Worm (Caenorhabditis elegans) whole organism, late embryonic: ENCODE data around the gene T19B10.2.

Experiments
- C08G9.2 ChIP-seq: sonication (generic microtip); optimal IDR thresholded peaks from 2 replicates; lab custom pipeline; 2016; ENCODE audit warnings: mild to moderate bottlenecking, missing genetic modification characterization, moderate library complexity, missing compliant biosample characterization
- C38D4.7 ChIP-seq: fragments of 200-800 bp; sonication (Bioruptor generic); optimal IDR thresholded peaks from 2 replicates; lab custom pipeline; 2018; ENCODE audit warnings: mild to moderate bottlenecking, missing genetic modification characterization, moderate library complexity, missing compliant biosample characterization
- F13H6.1 ChIP-seq: sonication (generic microtip); optimal IDR thresholded peaks from 2 replicates; lab custom pipeline; 2016; ENCODE audit warnings: missing genetic modification characterization, missing compliant biosample characterization
- K02D7.2 ChIP-seq: sonication (generic microtip); optimal IDR thresholded peaks from 2 replicates; lab custom pipeline; 2017; ENCODE audit warnings: mild to moderate bottlenecking, missing genetic modification characterization, missing compliant biosample characterization
- K09A11.1 ChIP-seq: sonication (generic microtip); optimal IDR thresholded peaks from 2 replicates; lab custom pipeline; 2017; ENCODE audit warnings: antibody characterized with exemption, mild to moderate bottlenecking, missing genetic modification characterization, missing compliant biosample characterization; ENCODE audit not compliant: insufficient read depth
- Y22D7AL.16 ChIP-seq: sonication (generic microtip); optimal IDR thresholded peaks from 2 replicates; lab custom pipeline; 2016; ENCODE audit warnings: missing genetic modification characterization, missing compliant biosample characterization
- ahr-1 ChIP-seq: sonication (generic microtip); optimal IDR thresholded peaks from 2 replicates; lab custom pipeline; 2016; ENCODE audit warnings: missing genetic modification characterization, missing compliant biosample characterization
- ceh-18 ChIP-seq: sonication (generic microtip); optimal IDR thresholded peaks from 2 replicates; lab custom pipeline; 2016; ENCODE audit warnings: missing genetic modification characterization, missing compliant biosample characterization
- ceh-19 ChIP-seq: fragments of 200-800 bp; sonication (Bioruptor generic); optimal IDR thresholded peaks from 2 replicates; lab custom pipeline; 2018; ENCODE audit warnings: mild to moderate bottlenecking, missing genetic modification characterization, missing compliant biosample characterization
- ceh-2 ChIP-seq: sonication (generic microtip); optimal IDR thresholded peaks from 2 replicates; lab custom pipeline; 2016; ENCODE audit warnings: missing genotype, missing genetic modification characterization, missing compliant biosample characterization
- ceh-24 ChIP-seq: sonication (generic microtip); optimal IDR thresholded peaks from 2 replicates; lab custom pipeline; 2016; ENCODE audit warnings: mild to moderate bottlenecking, missing genetic modification characterization, missing compliant biosample characterization
- ceh-30 ChIP-seq: fragments of 150-350 bp; optimal IDR thresholded peaks from 2 replicates; lab custom pipeline; 2014; ENCODE audit warnings: missing biosample characterization, missing genetic modification characterization
- ceh-31 ChIP-seq: sonication (generic microtip); optimal IDR thresholded peaks from 2 replicates; lab custom pipeline; 2016; ENCODE audit warnings: missing genetic modification characterization, missing compliant biosample characterization
- ceh-6 ChIP-seq: fragments of 200-800 bp; sonication (Bioruptor generic); optimal IDR thresholded peaks from 2 replicates; lab custom pipeline; 2018; ENCODE audit warnings: mild to moderate bottlenecking, missing genetic modification characterization, missing compliant biosample characterization
- ceh-9 ChIP-seq: sonication (generic microtip); optimal IDR thresholded peaks from 2 replicates; lab custom pipeline; 2016; ENCODE audit warnings: mild to moderate bottlenecking, missing genetic modification characterization, inconsistent platforms, missing compliant biosample characterization
- che-1 ChIP-seq: sonication (generic microtip); optimal IDR thresholded peaks from 2 replicates; lab custom pipeline; 2016; ENCODE audit warnings: mild to moderate bottlenecking, missing genetic modification characterization, missing compliant biosample characterization
- dve-1 ChIP-seq: sonication (generic microtip); optimal IDR thresholded peaks from 2 replicates; lab custom pipeline; 2017; ENCODE audit warnings: antibody characterized with exemption, mild to moderate bottlenecking, missing genetic modification characterization, missing compliant biosample characterization
- elt-2 ChIP-seq: sonication (generic microtip); optimal IDR thresholded peaks from 2 replicates; lab custom pipeline; 2016; ENCODE audit warnings: missing genetic modification reagents, missing genetic modification characterization, missing compliant biosample characterization
- ets-4 ChIP-seq: sonication (generic microtip); optimal IDR thresholded peaks from 2 replicates; lab custom pipeline; 2016; ENCODE audit warnings: missing genetic modification characterization, missing compliant biosample characterization
- fax-1 ChIP-seq: sonication (generic microtip); optimal IDR thresholded peaks from 2 replicates; lab custom pipeline; 2016; ENCODE audit warnings: missing genotype, missing genetic modification characterization, missing compliant biosample characterization
- fkh-10 ChIP-seq: fragments of 150-350 bp; optimal IDR thresholded peaks from 2 replicates; lab custom pipeline; 2014; ENCODE audit warnings: missing biosample characterization, missing genetic modification reagents, missing genetic modification characterization
- fkh-6 ChIP-seq: sonication (generic microtip); optimal IDR thresholded peaks from 2 replicates; lab custom pipeline; 2016; ENCODE audit warnings: missing genetic modification characterization, missing compliant biosample characterization
- hlh-13 ChIP-seq: fragments of 200-800 bp; sonication (Bioruptor generic); optimal IDR thresholded peaks from 2 replicates; lab custom pipeline; 2018; ENCODE audit warnings: mild to moderate bottlenecking, missing genetic modification characterization, missing compliant biosample characterization
- hlh-6 ChIP-seq: sonication (generic microtip); optimal IDR thresholded peaks from 2 replicates; lab custom pipeline; 2016; ENCODE audit warnings: missing genotype, missing genetic modification characterization, missing compliant biosample characterization
- lim-6 ChIP-seq: sonication (generic microtip); optimal IDR thresholded peaks from 2 replicates; lab custom pipeline; 2016; ENCODE audit warnings: missing genetic modification characterization, missing compliant biosample characterization
- lin-11 ChIP-seq: fragments of 200-800 bp; sonication (Bioruptor generic); optimal IDR thresholded peaks from 2 replicates; lab custom pipeline; 2018; ENCODE audit warnings: mild to moderate bottlenecking, missing genetic modification characterization, missing compliant biosample characterization
- madf-2 ChIP-seq: sonication (generic microtip); optimal IDR thresholded peaks from 2 replicates; lab custom pipeline; 2017; ENCODE audit warnings: missing genetic modification characterization, missing compliant biosample characterization
- mec-3 ChIP-seq: sonication (generic microtip); optimal IDR thresholded peaks from 2 replicates; lab custom pipeline; 2016; ENCODE audit warnings: borderline replicate concordance, missing genetic modification characterization, missing compliant biosample characterization
- nfya-1 ChIP-seq: sonication (generic microtip); optimal IDR thresholded peaks from 2 replicates; lab custom pipeline; 2017; ENCODE audit warnings: missing genetic modification characterization, mild to moderate bottlenecking, missing compliant biosample characterization, antibody characterized with exemption, moderate library complexity
- pag-3 ChIP-seq: sonication (generic microtip); optimal IDR thresholded peaks from 2 replicates; lab custom pipeline; 2016; ENCODE audit warnings: missing compliant biosample characterization, missing genetic modification characterization, borderline replicate concordance
- pha-2 ChIP-seq: sonication (generic microtip); optimal IDR thresholded peaks from 2 replicates; lab custom pipeline; 2017; ENCODE audit warnings: mild to moderate bottlenecking, missing genetic modification characterization, missing compliant biosample characterization
- ref-2 ChIP-seq: sonication (generic microtip); optimal IDR thresholded peaks from 2 replicates; lab custom pipeline; 2016; ENCODE audit warnings: missing genetic modification characterization, missing compliant biosample characterization
- syd-9 ChIP-seq: sonication (generic microtip); optimal IDR thresholded peaks from 2 replicates; lab custom pipeline; 2016; ENCODE audit warnings: mild to moderate bottlenecking, missing genetic modification characterization, moderate library complexity, missing compliant biosample characterization
- tbx-2 ChIP-seq: sonication (generic microtip); optimal IDR thresholded peaks from 2 replicates; lab custom pipeline; 2016; ENCODE audit warnings: missing genetic modification characterization, missing compliant biosample characterization
- unc-86 ChIP-seq: sonication (generic microtip); optimal IDR thresholded peaks from 2 replicates; lab custom pipeline; 2016; ENCODE audit warnings: missing genetic modification characterization, missing compliant biosample characterization

The T19B10.2 gene

DNA sequence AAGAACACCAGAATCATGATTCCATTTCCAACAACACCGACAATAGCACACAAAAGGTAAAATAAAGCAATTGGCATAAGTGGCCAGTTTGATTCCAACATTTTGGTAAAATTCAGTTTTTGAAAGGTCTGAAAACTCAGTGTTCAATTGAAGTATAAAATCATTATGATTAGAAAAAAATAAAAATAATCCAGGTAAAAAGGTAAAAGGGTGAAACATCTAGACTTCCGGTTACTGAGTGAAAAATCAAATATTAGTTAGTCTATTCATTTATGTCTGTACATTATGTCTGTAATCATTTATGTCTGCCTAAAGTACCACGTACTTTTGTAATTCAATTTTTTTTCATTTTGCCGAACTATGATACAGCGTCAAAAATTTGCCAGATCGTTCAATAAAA is 33.9 kb downstream of the T19B10.2 start, which contains the start of gene srsx-31:
srsx-31 (minus strand) TSS at position 101 of the 400 bp plus-strand sequence.
- no peak for TF ChIP-seq K09A11.1 (tag; lab: Kevin White, UChicago)
- TF ChIP-seq che-1 (tag; lab: Kevin White, UChicago) = no peak
- no peak for TF ChIP-seq K02D7.2 (tag; lab: Kevin White, UChicago)
- no peak for TF ChIP-seq ceh-6 (GFP tag; lab: Kevin White, UChicago)
- TF ChIP-seq fkh-10 = no peak
- no peak for TF ChIP-seq ets-4 (tag; lab: Kevin White, UChicago)
- TF ChIP-seq ceh-19 = no peak

DNA sequence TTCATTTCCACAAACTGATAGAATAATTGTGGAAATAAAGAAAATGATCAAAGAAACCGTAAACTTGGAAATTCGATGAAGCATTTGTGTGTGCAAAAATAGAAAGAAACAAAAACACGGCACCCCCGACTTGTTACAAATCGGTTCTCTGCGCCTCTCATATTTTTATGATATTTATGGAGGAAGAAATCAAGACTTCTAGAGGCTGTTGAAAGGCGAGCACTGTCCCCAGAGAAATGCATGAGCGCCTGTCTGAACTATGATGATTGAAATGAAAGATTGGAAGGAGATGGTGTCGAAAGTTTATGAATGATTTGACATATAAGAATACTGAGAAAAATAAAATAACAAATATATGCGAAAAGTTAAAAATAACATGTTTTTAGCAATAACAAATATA is 37.8 kb downstream of the T19B10.2 start, which contains the start of gene lgc-36:
lgc-36 (minus strand) TSS at position 101 of the 400 bp plus-strand sequence.
- TF ChIP-seq ets-4 (tag; lab: Kevin White, UChicago) = no peak
- no peak for TF ChIP-seq ceh-19
- no peak for TF ChIP-seq ceh-9
- no peak for TF ChIP-seq ceh-30
- no peak for TF ChIP-seq Y22D7AL.16 (tag; lab: Kevin White, UChicago)

DNA sequence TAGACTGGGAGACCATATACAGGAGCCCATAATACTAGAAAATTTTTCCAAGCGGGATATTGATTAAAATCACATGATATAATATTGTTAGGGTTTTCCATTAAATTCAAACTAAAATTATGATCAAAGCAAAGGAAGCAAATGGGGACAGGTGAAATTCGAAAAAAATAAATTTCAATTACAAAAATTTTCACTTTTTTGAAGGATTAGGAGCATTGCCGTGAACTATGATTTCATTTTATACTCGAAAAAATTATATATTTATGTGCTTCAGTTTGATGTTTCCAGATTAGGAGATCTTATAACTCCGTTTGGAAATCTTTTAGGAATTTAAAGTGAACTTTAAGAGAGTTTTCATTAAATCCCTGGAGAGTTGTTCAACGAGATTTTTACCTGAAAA is 39.5 kb downstream of the T19B10.2 start, which contains the start of gene F07B10.7:
F07B10.7 (minus strand) TSS at position 101 of the 400 bp plus-strand sequence.
- TF ChIP-seq ceh-24 (tag; lab: Kevin White, UChicago) = no peak
- no peak for TF ChIP-seq che-1 (tag; lab: Kevin White, UChicago)
- no peak for TF ChIP-seq fax-1 (tag; lab: Kevin White, UChicago)
- no peak for TF ChIP-seq madf-2
- TF ChIP-seq pha-2 (tag; lab: Kevin White, UChicago) = no peak
- TF ChIP-seq ceh-18 = no peak
- TF ChIP-seq unc-86 (tag; lab: Kevin White, UChicago) = no peak
- TF ChIP-seq dve-1 (tag; lab: Kevin White, UChicago) = no peak
- TF ChIP-seq pag-3 = no peak
- TF ChIP-seq lim-6 = no peak
- TF ChIP-seq F13H6.1 (tag; lab: Kevin White, UChicago) = no peak
- no peak for TF ChIP-seq hlh-13 (GFP tag; lab: Kevin White, UChicago)

DNA sequence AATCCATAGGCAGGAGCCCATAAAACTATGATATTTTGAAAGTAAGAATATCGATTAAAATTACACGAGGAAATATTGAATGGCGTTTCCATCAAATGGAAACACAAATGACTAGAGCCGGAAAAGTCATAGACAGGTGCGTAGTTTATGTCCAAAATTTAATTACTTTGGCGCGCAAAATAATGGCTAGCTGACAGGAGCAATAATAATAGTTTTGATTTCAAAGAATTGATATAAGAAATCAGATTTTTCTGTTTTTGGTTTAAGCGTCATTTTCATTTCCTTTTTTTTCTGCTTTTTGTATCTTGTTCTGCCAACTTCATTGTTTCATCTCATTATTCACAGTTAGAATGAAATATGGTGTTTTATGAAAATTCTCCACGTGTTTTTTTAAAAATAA is 41.9 kb downstream of the T19B10.2 start, which contains the start of gene F07B10.4:
F07B10.4 (minus strand) TSS at position 101 of the 400 bp plus-strand sequence.
- TF ChIP-seq fkh-6 (tag; lab: Kevin White, UChicago) (no peak), C08G9.2 (no peak), nfya-1 (tag; lab: Kevin White, UChicago) (no peak)

DNA sequence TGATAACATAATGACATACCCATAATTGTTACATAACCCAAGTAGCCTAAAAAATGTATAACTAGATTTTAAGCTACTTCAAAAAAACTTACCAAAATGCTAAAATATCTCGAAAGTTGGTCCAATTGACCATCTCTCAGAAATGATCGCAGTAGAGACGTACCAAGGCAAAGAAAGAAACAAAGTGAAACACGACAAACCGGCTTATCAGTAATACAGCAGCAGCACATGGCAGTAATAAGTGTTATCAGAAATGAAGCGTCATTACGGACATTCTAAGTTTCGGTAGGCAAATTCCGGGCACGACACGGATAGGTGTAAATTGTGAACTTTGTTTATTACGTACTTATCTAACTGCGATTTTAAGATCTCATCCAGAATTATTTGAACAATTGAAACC is 44.4 kb downstream of the T19B10.2 start, which contains the start of gene cln-3.1:
cln-3.1 (minus strand) TSS at position 171 of the 400 bp plus-strand sequence.
- TF ChIP-seq ceh-31 (no peak), elt-2 (tag; lab: Kevin White, UChicago) (peak; percentile 78), ets-4 (tag; lab: Kevin White, UChicago) (no peak), tbx-2 (tag; lab: Kevin White, UChicago) (no peak), syd-9 (tag; lab: Kevin White, UChicago) (no peak)
- TF ChIP-seq, all 69 proteins: peak for 1

DNA sequence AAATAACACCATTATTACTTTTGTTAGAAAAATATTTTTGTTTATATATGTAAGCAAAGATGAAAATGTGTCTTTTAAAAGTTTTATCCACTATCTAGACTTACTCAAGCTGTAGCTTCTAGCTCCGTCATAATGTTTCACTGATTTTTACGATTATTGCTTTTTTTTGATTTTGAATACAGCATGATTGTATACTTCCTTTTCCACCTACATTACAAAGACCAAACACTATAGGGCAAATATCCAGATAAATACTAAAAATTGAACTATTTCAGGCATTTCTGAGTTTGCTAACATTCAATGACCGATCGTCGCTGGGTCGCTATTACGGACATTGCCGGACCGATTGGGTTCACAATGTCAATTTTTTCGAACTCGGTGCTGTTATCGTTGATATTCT is 45.6 kb downstream of the T19B10.2 start, which contains the start of gene str-116:
str-116 (plus strand) TSS at position 301 of the 400 bp plus-strand sequence.
- no peak for TF ChIP-seq tbx-2 (tag; lab: Kevin White, UChicago)
- no peak for TF ChIP-seq hlh-13 (GFP tag; lab: Kevin White, UChicago)
- TF ChIP-seq hlh-6 (tag; lab: Kevin White, UChicago) = no peak
- TF ChIP-seq lin-11 (tag; lab: Kevin White, UChicago) = no peak
- TF ChIP-seq ceh-2 = no peak
- TF ChIP-seq ceh-31 = no peak
- TF ChIP-seq ref-2 (tag; lab: Kevin White, UChicago) = no peak
- TF ChIP-seq nfya-1 (tag; lab: Kevin White, UChicago) = no peak
- no peak for TF ChIP-seq lim-6
- no peak for TF ChIP-seq C38D4.7 (GFP tag; lab: Kevin White, UChicago)
- no peak for TF ChIP-seq ahr-1
- no peak for TF ChIP-seq C08G9.2
- no peak for TF ChIP-seq K09A11.1 (tag; lab: Kevin White, UChicago)
- no peak for TF ChIP-seq mec-3
- TF ChIP-seq syd-9 (tag; lab: Kevin White, UChicago) = no peak
- TF ChIP-seq, all 69 proteins: peak for 0
